Fruit fly (Drosophila melanogaster) whole organism, embryonic: ENCODE results near the gene aop.

ENCODE experiments used
- B-H1 ChIP-seq: fragments of 200-800 bp; sonication (Bioruptor generic); IDR thresholded peaks from 3 replicates; pipeline ENCODE4 v1.3.6; 2022; ENCODE audit warnings: missing biosample characterization, missing genetic modification characterization
- CG10462 ChIP-seq: fragments of 200-800 bp; sonication (Bioruptor generic); optimal IDR thresholded peaks from 2 replicates; lab custom pipeline; 2016; ENCODE audit warnings: missing biosample characterization, missing genetic modification characterization
- CG12391 ChIP-seq: fragments of 200-800 bp; sonication (Bioruptor generic); optimal IDR thresholded peaks from 3 replicates; lab custom pipeline; 2018; ENCODE audit warnings: missing biosample characterization, mild to moderate bottlenecking, missing genetic modification characterization, moderate library complexity
- CG13123 ChIP-seq: fragments of 200-800 bp; sonication (Bioruptor generic); optimal IDR thresholded peaks from 2 replicates; lab custom pipeline; 2016; ENCODE audit warnings: missing biosample characterization, missing genetic modification characterization
- CG13775 ChIP-seq: fragments of 200-800 bp; sonication (Bioruptor generic); optimal IDR thresholded peaks from 3 replicates; lab custom pipeline; 2017; ENCODE audit warnings: missing biosample characterization, mild to moderate bottlenecking, missing genetic modification characterization
- CG16779 ChIP-seq: fragments of 200-800 bp; sonication (Bioruptor generic); IDR thresholded peaks from 2 replicates; pipeline ENCODE4 v1.3.6; 2022; ENCODE audit warnings: missing biosample characterization, missing genetic modification characterization
- CG17802 ChIP-seq: fragments of 200-800 bp; sonication (Bioruptor generic); optimal IDR thresholded peaks from 2 replicates; lab custom pipeline; 2018; ENCODE audit warnings: missing biosample characterization, mild to moderate bottlenecking, missing genetic modification characterization, moderate library complexity
- CG17912 ChIP-seq: fragments of 200-800 bp; sonication (Bioruptor generic); optimal IDR thresholded peaks from 2 replicates; lab custom pipeline; 2018; ENCODE audit warnings: missing biosample characterization, mild to moderate bottlenecking, missing genetic modification characterization
- CG18619 ChIP-seq: fragments of 200-800 bp; sonication (Bioruptor generic); optimal IDR thresholded peaks from 3 replicates; lab custom pipeline; 2017; ENCODE audit warnings: missing biosample characterization, mild to moderate bottlenecking, missing genetic modification characterization
- CG18764 ChIP-seq: fragments of 200-800 bp; sonication (Bioruptor generic); optimal IDR thresholded peaks from 3 replicates; lab custom pipeline; 2016; ENCODE audit warnings: missing biosample characterization, missing genetic modification characterization
- CG2116 ChIP-seq: fragments of 200-800 bp; sonication (Bioruptor generic); optimal IDR thresholded peaks from 3 replicates; lab custom pipeline; 2018; ENCODE audit warnings: missing biosample characterization, mild to moderate bottlenecking, missing genetic modification characterization
- CG31388 ChIP-seq: fragments of 200-800 bp; sonication (Bioruptor generic); optimal IDR thresholded peaks from 2 replicates; lab custom pipeline; 2016; ENCODE audit warnings: missing biosample characterization, missing genetic modification characterization
- CG3995 ChIP-seq: fragments of 200-800 bp; sonication (Bioruptor generic); optimal IDR thresholded peaks from 3 replicates; lab custom pipeline; 2016; ENCODE audit warnings: missing biosample characterization, missing genetic modification characterization
- CG4282 ChIP-seq: fragments of 200-800 bp; sonication (Bioruptor generic); optimal IDR thresholded peaks from 2 replicates; lab custom pipeline; 2016; ENCODE audit warnings: missing biosample characterization, missing genetic modification characterization
- CG43689 ChIP-seq: fragments of 200-800 bp; sonication (Bioruptor generic); IDR thresholded peaks from 2 replicates; pipeline ENCODE4 v1.3.6; 2022; ENCODE audit warnings: missing biosample characterization, missing genetic modification characterization
- CG4820 ChIP-seq: fragments of 200-800 bp; sonication (Bioruptor generic); optimal IDR thresholded peaks from 3 replicates; lab custom pipeline; 2016; ENCODE audit warnings: missing biosample characterization, missing genetic modification characterization
- CG5180 ChIP-seq: fragments of 200-800 bp; sonication (Bioruptor generic); optimal IDR thresholded peaks from 3 replicates; lab custom pipeline; 2017; ENCODE audit warnings: missing biosample characterization, missing genetic modification characterization, mild to moderate bottlenecking, moderate library complexity, missing genetic modification reagents
- CG6791 ChIP-seq: fragments of 200-800 bp; sonication (Bioruptor generic); IDR thresholded peaks from 3 replicates; pipeline ENCODE4 v1.3.6; 2022; ENCODE audit warnings: missing biosample characterization, missing genetic modification characterization; ENCODE audit not compliant: partially characterized antibody
- CG7928 ChIP-seq: fragments of 200-800 bp; sonication (Bioruptor generic); optimal IDR thresholded peaks from 2 replicates; lab custom pipeline; 2017; ENCODE audit warnings: missing biosample characterization, mild to moderate bottlenecking, missing genetic modification characterization
- CG7963 ChIP-seq: fragments of 200-800 bp; sonication (Bioruptor generic); IDR thresholded peaks from 3 replicates; pipeline ENCODE4 v1.3.6; 2022; ENCODE audit warnings: missing biosample characterization, missing genetic modification characterization; ENCODE audit not compliant: partially characterized antibody
- CG8478 ChIP-seq: fragments of >200 bp; optimal IDR thresholded peaks from 2 replicates; lab custom pipeline; 2018
- CG8765 ChIP-seq: fragments of 200-800 bp; sonication (Bioruptor generic); IDR thresholded peaks from 2 replicates; pipeline ENCODE4 v1.3.6; 2022; ENCODE audit warnings: missing biosample characterization, missing genetic modification characterization
- CG9215 ChIP-seq: fragments of 200-800 bp; sonication (Bioruptor generic); IDR thresholded peaks from 2 replicates; pipeline ENCODE4 v1.3.6; 2022; ENCODE audit warnings: missing biosample characterization, missing genetic modification characterization
- Camta ChIP-seq: fragments of 200-800 bp; sonication (Bioruptor generic); optimal IDR thresholded peaks from 2 replicates; lab custom pipeline; 2016; ENCODE audit warnings: missing biosample characterization, missing genetic modification characterization
- Dek ChIP-seq: fragments of 200-800 bp; sonication (Bioruptor generic); optimal IDR thresholded peaks from 3 replicates; lab custom pipeline; 2019; ENCODE audit warnings: missing biosample characterization, mild to moderate bottlenecking, missing genetic modification characterization, moderate library complexity
- Elba2 ChIP-seq: fragments of 200-800 bp; sonication (Bioruptor generic); optimal IDR thresholded peaks from 3 replicates; lab custom pipeline; 2016; ENCODE audit warnings: missing biosample characterization, missing genetic modification characterization
- Fer2 ChIP-seq: fragments of 200-800 bp; sonication (Bioruptor generic); optimal IDR thresholded peaks from 2 replicates; lab custom pipeline; 2018; ENCODE audit warnings: missing biosample characterization, mild to moderate bottlenecking, missing genetic modification characterization, moderate library complexity
- MTF-1 ChIP-seq: fragments of 200-800 bp; sonication (Bioruptor generic); optimal IDR thresholded peaks from 2 replicates; lab custom pipeline; 2018; ENCODE audit warnings: missing biosample characterization, mild to moderate bottlenecking, missing genetic modification characterization, borderline replicate concordance
- Rx ChIP-seq: fragments of 200-800 bp; sonication (Bioruptor generic); IDR thresholded peaks from 2 replicates; pipeline ENCODE4 v1.3.6; 2022; ENCODE audit warnings: missing biosample characterization, missing genetic modification characterization
- ac ChIP-seq: fragments of 200-800 bp; sonication (Bioruptor generic); optimal IDR thresholded peaks from 3 replicates; lab custom pipeline; 2017; ENCODE audit warnings: missing biosample characterization, mild to moderate bottlenecking, missing genetic modification characterization
- cwo ChIP-seq: fragments of 200-800 bp; sonication (Bioruptor generic); optimal IDR thresholded peaks from 3 replicates; lab custom pipeline; 2017; ENCODE audit warnings: missing biosample characterization, missing genetic modification characterization, mild to moderate bottlenecking, moderate library complexity, missing genetic modification reagents
- en ChIP-seq: fragments of 200-800 bp; sonication (Bioruptor generic); optimal IDR thresholded peaks from 2 replicates; lab custom pipeline; 2016; ENCODE audit warnings: missing biosample characterization, missing genetic modification characterization
- ewg ChIP-seq: fragments of 200-800 bp; sonication (Bioruptor generic); optimal IDR thresholded peaks from 3 replicates; lab custom pipeline; 2017; ENCODE audit warnings: mild to moderate bottlenecking, missing biosample characterization, missing genetic modification reagents, missing genetic modification characterization
- gem ChIP-seq: fragments of 200-800 bp; sonication (Bioruptor generic); optimal IDR thresholded peaks from 2 replicates; lab custom pipeline; 2019; ENCODE audit warnings: missing biosample characterization, mild to moderate bottlenecking, missing genetic modification characterization, moderate library complexity
- gsb ChIP-seq: fragments of 200-800 bp; sonication (Bioruptor generic); IDR thresholded peaks from 2 replicates; pipeline ENCODE4 v1.3.6; 2022; ENCODE audit warnings: missing biosample characterization, missing genetic modification characterization
- inv ChIP-seq: fragments of 200-800 bp; sonication (Bioruptor generic); IDR thresholded peaks from 2 replicates; pipeline ENCODE4 v1.3.6; 2022; ENCODE audit warnings: missing biosample characterization, missing genetic modification characterization; ENCODE audit not compliant: partially characterized antibody
- jumu ChIP-seq: fragments of 200-800 bp; sonication (Bioruptor generic); optimal IDR thresholded peaks from 3 replicates; lab custom pipeline; 2016; ENCODE audit warnings: missing biosample characterization, missing genetic modification characterization
- lov ChIP-seq, 2 experiments: fragments of 200-800 bp in 1 of 2; fragments of >200 bp in 1 of 2; sonication (Bioruptor generic) in 1 of 2; IDR thresholded peaks in 1 of 2; optimal IDR thresholded peaks in 1 of 2; 2 replicates in 1 of 2; 3 replicates in 1 of 2; pipeline versions ENCODE4 v1.3.6 to Lab custom; 2017 to 2022; ENCODE audit warnings: missing biosample characterization in 1 of 2, missing genetic modification characterization in 1 of 2
- maf-S ChIP-seq: fragments of 200-800 bp; sonication (Bioruptor generic); optimal IDR thresholded peaks from 2 replicates; lab custom pipeline; 2016; ENCODE audit warnings: missing biosample characterization, missing genetic modification characterization
- mld ChIP-seq: fragments of 200-800 bp; sonication (Bioruptor generic); IDR thresholded peaks from 3 replicates; pipeline ENCODE4 v1.3.6; 2022; ENCODE audit warnings: missing biosample characterization, missing genetic modification characterization; ENCODE audit not compliant: partially characterized antibody
- rib ChIP-seq: fragments of 200-800 bp; sonication (Bioruptor generic); IDR thresholded peaks from 2 replicates; pipeline ENCODE4 v1.3.6; 2022; ENCODE audit warnings: missing biosample characterization, missing genetic modification characterization
- run ChIP-seq: fragments of 200-800 bp; sonication (Bioruptor generic); optimal IDR thresholded peaks from 3 replicates; lab custom pipeline; 2018; ENCODE audit warnings: missing biosample characterization, mild to moderate bottlenecking, missing genetic modification characterization
- sima ChIP-seq: fragments of 200-800 bp; sonication (Bioruptor generic); optimal IDR thresholded peaks from 2 replicates; lab custom pipeline; 2016; ENCODE audit warnings: missing biosample characterization, missing genetic modification characterization
- slp2 ChIP-seq: fragments of 200-800 bp; sonication (Bioruptor generic); optimal IDR thresholded peaks from 2 replicates; lab custom pipeline; 2016; ENCODE audit warnings: missing biosample characterization, missing genetic modification characterization
- sr ChIP-seq: fragments of 200-800 bp; sonication (Bioruptor generic); IDR thresholded peaks from 3 replicates; pipeline ENCODE4 v1.3.6; 2022; ENCODE audit warnings: missing biosample characterization, missing genetic modification characterization
- tio ChIP-seq: fragments of 200-800 bp; sonication (Bioruptor generic); optimal IDR thresholded peaks from 2 replicates; lab custom pipeline; 2017; ENCODE audit warnings: missing biosample characterization, missing genetic modification characterization, inconsistent platforms
- tna ChIP-seq: fragments of 200-800 bp; sonication (Bioruptor generic); IDR thresholded peaks from 2 replicates; pipeline ENCODE4 v1.3.6; 2022; ENCODE audit warnings: missing biosample characterization, missing genetic modification characterization; ENCODE audit not compliant: partially characterized antibody
- zen ChIP-seq: fragments of 200-800 bp; sonication (Bioruptor generic); optimal IDR thresholded peaks from 3 replicates; lab custom pipeline; 2018; ENCODE audit warnings: missing biosample characterization, mild to moderate bottlenecking, missing genetic modification characterization, moderate library complexity

The aop gene

dm6 chr2L:2226259-2227121 lies 47.9 kb upstream of the aop start, which contains the start of the genes CG15387 and sau (continued):
- TF ChIP-seq CG10462 (GFP tag; lab: Kevin White, UChicago) (peak; percentile 73), MTF-1 (GFP tag; lab: Kevin White, UChicago) (no peak), Fer2 (tag; lab: Kevin White, UChicago) (peak; percentile 85), CG18764 (peak; percentile 73), CG8765 (GFP tag; lab: Robert Waterston, UW) (peak; percentile 67), Elba2 (GFP tag; lab: Kevin White, UChicago) (peak; percentile 51), cwo (GFP tag; lab: Kevin White, UChicago) (peak; percentile 65), CG13775 (GFP tag; lab: Kevin White, UChicago) (peak; percentile 93), ac (peak; percentile 45), CG4282 (GFP tag; lab: Kevin White, UChicago) (peak; percentile 88), Rx (GFP tag; lab: Robert Waterston, UW) (peak; percentile 66), jumu (GFP tag; lab: Kevin White, UChicago) (peak; percentile 84), CG17802 (tag; lab: Kevin White, UChicago) (peak; percentile 66), CG18619 (GFP tag; lab: Kevin White, UChicago) (peak; percentile 78), gem (tag; lab: Kevin White, UChicago) (peak; percentile 91), en (peak; percentile 77), lov (optimal IDR thresholded peaks at IDR 0.05; lab: Kevin White, UChicago) (no peak), lov (GFP tag; IDR thresholded peaks at IDR 0.05; lab: Robert Waterston, UW) (peak; percentile 76; the same call in 2 of the 3 replicates), tio (GFP tag; lab: Kevin White, UChicago) (peak; percentile 81), tna (GFP tag; lab: Robert Waterston, UW) (peak; percentile 72; the same call in 1 of the 2 replicates), B-H1 (GFP tag; lab: Robert Waterston, UW) (peak; percentile 55; the same call in 2 of the 3 replicates), CG31388 (GFP tag; lab: Kevin White, UChicago) (peak; percentile 73), Dek (tag; lab: Kevin White, UChicago) (peak; percentile 76), CG43689 (GFP tag; lab: Robert Waterston, UW) (peak; percentile 64), gsb (GFP tag; lab: Robert Waterston, UW) (peak; percentile 66), sima (peak; percentile 56), CG3995 (peak; percentile 80), mld (peak; percentile 90), CG17912 (GFP tag; lab: Kevin White, UChicago) (peak; percentile 69), CG4820 (peak; percentile 79), CG7963 (peak; percentile 77; the same call in 2 of the 3 replicates), sr (no peak), CG7928 (GFP tag; lab: Kevin White, UChicago) (peak; percentile 54), CG8478 (lab: Kevin White, UChicago) (no peak), Camta (GFP tag; lab: Kevin White, UChicago) (peak; percentile 90), maf-S (GFP tag; lab: Kevin White, UChicago) (peak; percentile 89), run (peak; percentile 8), CG12391 (tag; lab: Kevin White, UChicago) (peak; percentile 95), CG16779 (GFP tag; lab: Robert Waterston, UW) (peak; percentile 64), CG5180 (GFP tag; lab: Kevin White, UChicago) (peak; percentile 63), inv (GFP tag; lab: Robert Waterston, UW) (peak; percentile 90), slp2 (peak; percentile 90), CG6791 (GFP tag; lab: Robert Waterston, UW) (peak; percentile 84), ewg (peak; percentile 84), CG13123 (peak; percentile 85), zen (tag; lab: Kevin White, UChicago) (peak; percentile 83), rib (GFP tag; lab: Robert Waterston, UW) (peak; percentile 75), CG2116 (GFP tag; lab: Kevin White, UChicago) (peak; percentile 90), CG9215 (GFP tag; lab: Robert Waterston, UW) (peak; percentile 77)
